Fruit fly (Drosophila melanogaster): ENCODE measurements around the gene CG42249.

Gene CG42249

DNA sequence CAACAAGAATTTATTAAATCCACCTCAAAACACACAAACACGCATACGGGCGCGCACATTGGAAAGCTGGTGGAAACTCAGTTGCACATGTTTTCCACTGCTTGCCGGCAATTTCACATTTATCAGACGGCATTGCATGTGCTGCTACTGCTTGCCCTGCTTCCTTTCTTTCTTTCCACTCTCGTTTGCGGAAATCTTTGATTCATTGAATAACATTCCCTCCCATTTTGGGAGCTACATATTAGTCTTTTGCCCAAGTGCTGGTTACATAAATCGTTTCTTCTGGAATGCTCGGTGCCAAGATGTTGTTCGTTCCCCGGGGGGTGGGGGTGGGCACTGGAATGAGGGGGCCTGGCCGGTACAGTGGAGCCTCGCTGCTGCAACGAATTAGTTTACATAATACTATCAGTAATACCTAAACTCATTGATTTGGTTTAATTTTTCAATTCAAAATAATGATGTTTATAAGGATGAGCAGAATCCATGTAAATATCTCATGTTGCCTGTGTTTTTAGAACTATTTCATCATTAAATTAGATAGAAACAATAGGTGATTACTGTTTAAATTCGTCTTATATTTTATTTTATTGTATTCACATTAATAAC lies 12.9 kb downstream of the CG42249 start (continued):
- TF ChIP-seq phol (tag; optimal IDR thresholded peaks at IDR 0.05), result peak; percentile 12
- no peak for TF ChIP-seq CG7963 (GFP tag; IDR thresholded peaks at IDR 0.05; ENCODE audit: partially characterized antibody)
- no peak for TF ChIP-seq wor (GFP tag; IDR thresholded peaks at IDR 0.05)
- no peak for TF ChIP-seq CG18011 (GFP tag; optimal IDR thresholded peaks at IDR 0.05)
- no peak for TF ChIP-seq run (tag; optimal IDR thresholded peaks at IDR 0.05)
- peak in 1 of 2 experiments; percentile 31 for TF ChIP-seq bsh (GFP tag; optimal IDR thresholded peaks at IDR 0.05)
- no peak for TF ChIP-seq CG10462 (GFP tag; optimal IDR thresholded peaks at IDR 0.05)
- no peak for TF ChIP-seq H2.0 (GFP tag; IDR thresholded peaks at IDR 0.05)
- TF ChIP-seq HmgD (GFP tag; optimal IDR thresholded peaks at IDR 0.05), result no peak
- TF ChIP-seq CG11560 (tag; IDR thresholded peaks at IDR 0.05), result no peak
- TF ChIP-seq nau (GFP tag; optimal IDR thresholded peaks at IDR 0.05), result no peak
- TF ChIP-seq CG6683 (GFP tag; optimal IDR thresholded peaks at IDR 0.05), result no peak
- TF ChIP-seq Drgx (GFP tag; IDR thresholded peaks at IDR 0.05), result peak; percentile 16; the same call in 1 of the 2 replicates
- no peak for TF ChIP-seq Taf1 (GFP tag; IDR thresholded peaks at IDR 0.05)
- TF ChIP-seq sens (GFP tag), result peak; percentile 75
- TF ChIP-seq CG6689 (GFP tag; IDR thresholded peaks at IDR 0.05), result no peak
- no peak for TF ChIP-seq CG13894 (tag; optimal IDR thresholded peaks at IDR 0.05)
- no peak for TF ChIP-seq Fer2 (tag; optimal IDR thresholded peaks at IDR 0.05)
- TF ChIP-seq Mes4 (GFP tag; optimal IDR thresholded peaks at IDR 0.05), result no peak
- peak; percentile 22 for TF ChIP-seq CG18599 (GFP tag; optimal IDR thresholded peaks at IDR 0.05)
- no peak for TF ChIP-seq Hmr (GFP tag; optimal IDR thresholded peaks at IDR 0.05)
- no peak for TF ChIP-seq B-H1 (GFP tag; IDR thresholded peaks at IDR 0.05)
- no peak for TF ChIP-seq Dad (GFP tag; optimal IDR thresholded peaks at IDR 0.05)
- no peak for TF ChIP-seq CG4730 (GFP tag; IDR thresholded peaks at IDR 0.05)
- no peak for TF ChIP-seq ash1 (GFP tag; optimal IDR thresholded peaks at IDR 0.05)
- no peak for TF ChIP-seq CG6175 (GFP tag; IDR thresholded peaks at IDR 0.05)
- no peak for TF ChIP-seq mirr (GFP tag; optimal IDR thresholded peaks at IDR 0.05)
- no peak for TF ChIP-seq CG8388 (GFP tag; optimal IDR thresholded peaks at IDR 0.05)
- TF ChIP-seq gcm2 (GFP tag; optimal IDR thresholded peaks at IDR 0.05), result no peak
- no peak for TF ChIP-seq CG1602 (GFP tag; optimal IDR thresholded peaks at IDR 0.05)
- TF ChIP-seq CG12391 (tag; optimal IDR thresholded peaks at IDR 0.05), result peak; percentile 23
- no peak for TF ChIP-seq dpn (GFP tag; optimal IDR thresholded peaks at IDR 0.05)
- no peak for TF ChIP-seq caup (GFP tag; optimal IDR thresholded peaks at IDR 0.05; ENCODE audit: severe bottlenecking)
- TF ChIP-seq emc (GFP tag; optimal IDR thresholded peaks at IDR 0.05), result no peak
- no peak for TF ChIP-seq oc (tag; optimal IDR thresholded peaks at IDR 0.05)
- no peak for TF ChIP-seq salm (tag; optimal IDR thresholded peaks at IDR 0.05)
- no peak for TF ChIP-seq CG10979 (tag; optimal IDR thresholded peaks at IDR 0.05)
- TF ChIP-seq ham (GFP tag; IDR thresholded peaks at IDR 0.05), result no peak
- TF ChIP-seq CG6791 (GFP tag; IDR thresholded peaks at IDR 0.05; ENCODE audit: partially characterized antibody), result no peak
- no peak for TF ChIP-seq zf30C (GFP tag; optimal IDR thresholded peaks at IDR 0.05)
- TF ChIP-seq Atf3 (GFP tag; optimal IDR thresholded peaks at IDR 0.05), result no peak
- peak; percentile 19; the same call in 1 of the 2 replicates for TF ChIP-seq CG14014 (GFP tag; IDR thresholded peaks at IDR 0.05)
- no peak for TF ChIP-seq CG16815 (GFP tag; optimal IDR thresholded peaks at IDR 0.05)
- no peak for TF ChIP-seq CG1603 (tag; optimal IDR thresholded peaks at IDR 0.05)
- no peak for TF ChIP-seq CG4360 (GFP tag; IDR thresholded peaks at IDR 0.05)
- TF ChIP-seq CG18476 (GFP tag; optimal IDR thresholded peaks at IDR 0.05), result no peak
- peak; percentile 26 for TF ChIP-seq CG4424 (GFP tag; optimal IDR thresholded peaks at IDR 0.05)
- TF ChIP-seq ssp (GFP tag; IDR thresholded peaks at IDR 0.05), result no peak
- no peak for TF ChIP-seq CG33213 (GFP tag; optimal IDR thresholded peaks at IDR 0.05)
- no peak for TF ChIP-seq CG4854 (GFP tag; optimal IDR thresholded peaks at IDR 0.05)
- TF ChIP-seq Ets65A (GFP tag), result no peak

Measured in whole organism, embryonic.